Worm (Caenorhabditis elegans): Measurements from ENCODE around the gene nhr-57.

The nhr-57 gene

DNA sequence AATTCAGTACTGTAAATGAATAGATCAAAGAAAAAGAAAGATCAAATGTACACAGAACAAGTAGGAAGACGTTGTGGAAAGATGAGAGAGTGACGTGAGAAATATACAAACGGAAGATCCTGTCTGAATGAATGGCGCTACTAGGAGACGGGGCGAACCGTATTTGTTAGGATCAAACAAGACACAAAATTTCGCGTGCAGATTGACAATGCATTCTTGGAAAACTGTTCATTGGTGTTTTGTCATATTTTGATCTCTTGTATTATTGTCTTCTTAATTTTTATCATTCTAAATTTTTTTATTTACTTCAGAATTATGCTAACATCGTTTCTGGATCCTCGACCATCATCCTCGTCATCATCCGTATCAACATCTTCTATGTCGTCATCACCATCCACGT lies 36.9 kb upstream of the nhr-57 start, which contains the start of gene nhr-181:
TSS of gene nhr-181 (plus strand) at position 301 of the 400 bp plus-strand sequence.
- TF ChIP-seq pqm-1 (tag; optimal IDR thresholded peaks at IDR 0.05), result no peak
- TF ChIP-seq ama-1 (optimal IDR thresholded peaks at IDR 0.05), result no peak
- no peak for TF ChIP-seq snpc-4 (tag; optimal IDR thresholded peaks at IDR 0.05)
- no peak for TF ChIP-seq ceh-82 (tag; optimal IDR thresholded peaks at IDR 0.05)
- no peak for TF ChIP-seq pha-4 (tag; optimal IDR thresholded peaks at IDR 0.05)
- TF ChIP-seq skn-1 (tag; optimal IDR thresholded peaks at IDR 0.05), result no peak
- no peak for TF ChIP-seq nhr-23 (tag; optimal IDR thresholded peaks at IDR 0.05)
- no peak for TF ChIP-seq ZK546.5 (tag; optimal IDR thresholded peaks at IDR 0.05)
- TF ChIP-seq aly-2 (tag; optimal IDR thresholded peaks at IDR 0.05), result no peak
- no peak for TF ChIP-seq daf-12 (tag; optimal IDR thresholded peaks at IDR 0.05)
- TF ChIP-seq tbx-2 (tag; optimal IDR thresholded peaks at IDR 0.05), result no peak
- no peak for TF ChIP-seq eor-1 (tag; optimal IDR thresholded peaks at IDR 0.05)
- no peak for TF ChIP-seq ceh-28 (tag; optimal IDR thresholded peaks at IDR 0.05)
- no peak for TF ChIP-seq fkh-2 (tag; optimal IDR thresholded peaks at IDR 0.05)
- TF ChIP-seq ceh-16 (tag; optimal IDR thresholded peaks at IDR 0.05), result no peak
- no peak for TF ChIP-seq nhr-67 (tag; optimal IDR thresholded peaks at IDR 0.05)
- TF ChIP-seq mdl-1 (tag; optimal IDR thresholded peaks at IDR 0.05), result no peak
- TF ChIP-seq lin-39 (tag; optimal IDR thresholded peaks at IDR 0.05), result no peak
- no peak for TF ChIP-seq elt-2 (tag; optimal IDR thresholded peaks at IDR 0.05)

DNA sequence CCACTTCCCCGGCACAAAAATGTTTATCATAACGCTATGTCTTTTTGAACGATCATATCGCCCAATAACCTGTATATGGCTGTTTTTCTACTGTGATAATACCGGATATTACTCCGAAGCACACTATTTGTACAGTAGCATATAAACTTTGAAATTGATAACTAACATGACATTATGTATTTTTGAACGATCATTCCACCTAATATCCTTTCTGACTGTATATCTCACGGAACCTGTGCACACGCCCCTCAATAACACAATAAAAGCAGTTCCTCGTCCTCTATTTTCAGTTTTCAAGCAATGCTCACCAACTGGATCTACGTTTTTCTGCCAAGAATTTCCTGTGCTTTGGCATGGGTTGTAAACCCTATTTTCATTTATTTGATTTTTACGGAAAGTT lies 30.1 kb upstream of the nhr-57 start, which contains the start of gene srj-40:
TSS of gene srj-40 (plus strand) at position 301 of the 400 bp plus-strand sequence.
- TF ChIP-seq nhr-25 (tag; optimal IDR thresholded peaks at IDR 0.05) (no peak), ama-1 (optimal IDR thresholded peaks at IDR 0.05) (no peak), egl-27 (tag; optimal IDR thresholded peaks at IDR 0.05) (no peak), nhr-43 (tag; optimal IDR thresholded peaks at IDR 0.05; ENCODE audit: poor library complexity, severe bottlenecking) (no peak), daf-12 (tag; optimal IDR thresholded peaks at IDR 0.05) (no peak), pqm-1 (tag; optimal IDR thresholded peaks at IDR 0.05) (no peak), mml-1 (tag; optimal IDR thresholded peaks at IDR 0.05) (no peak), zag-1 (tag; optimal IDR thresholded peaks at IDR 0.05) (no peak), nhr-23 (tag; optimal IDR thresholded peaks at IDR 0.05) (no peak), ztf-11 (tag; optimal IDR thresholded peaks at IDR 0.05) (no peak), nhr-76 (tag; optimal IDR thresholded peaks at IDR 0.05) (no peak), ceh-9 (tag; optimal IDR thresholded peaks at IDR 0.05) (no peak), unc-62 (GFP tag; optimal IDR thresholded peaks at IDR 0.05) (no peak)

- TF ChIP-seq zag-1 (tag; optimal IDR thresholded peaks at IDR 0.05) (no peak), ceh-28 (tag; optimal IDR thresholded peaks at IDR 0.05) (no peak), nhr-76 (tag; optimal IDR thresholded peaks at IDR 0.05) (no peak), elt-3 (tag; optimal IDR thresholded peaks at IDR 0.05) (no peak), egl-27 (tag; optimal IDR thresholded peaks at IDR 0.05) (no peak), jun-1 (tag; optimal IDR thresholded peaks at IDR 0.05) (no peak)
These were observed 27.4 kb upstream of the nhr-57 start, which contains the start of gene srj-39 for ce11 chrV:4104298-4104697. srj-39 (plus strand) TSS chrV:4104598.

- TF ChIP-seq ceh-9 (tag; optimal IDR thresholded peaks at IDR 0.05), result no peak
- no peak for TF ChIP-seq elt-2 (tag; optimal IDR thresholded peaks at IDR 0.05)
- TF ChIP-seq nhr-43 (tag; optimal IDR thresholded peaks at IDR 0.05; ENCODE audit: poor library complexity, severe bottlenecking), result no peak
- TF ChIP-seq nhr-76 (tag; optimal IDR thresholded peaks at IDR 0.05), result no peak
These were observed 25.0 kb upstream of the nhr-57 start for ce11 chrV:4106688-4107087.

DNA sequence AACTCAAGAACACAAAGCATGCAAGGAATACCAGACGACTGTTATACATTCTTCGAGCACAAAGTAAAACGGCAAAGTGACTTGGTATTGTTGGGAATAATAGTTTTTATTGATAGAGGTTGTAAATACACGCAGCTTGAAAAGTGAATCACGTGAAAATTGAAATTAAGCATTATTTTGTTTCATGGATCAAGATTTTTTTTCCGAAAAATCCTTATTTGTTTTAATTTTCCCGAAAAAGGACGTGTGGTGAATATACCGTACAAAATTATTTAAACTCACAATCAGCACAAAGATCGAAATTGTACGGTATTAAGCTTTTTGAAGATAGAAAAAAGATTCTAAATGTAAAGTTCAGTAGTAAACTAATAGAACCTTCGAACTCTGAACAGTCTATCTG lies 21.8 kb upstream of the nhr-57 start, which contains the start of gene clc-18:
TSS of gene clc-18 (minus strand) at position 101 of the 400 bp plus-strand sequence.
- no peak for TF ChIP-seq nfya-1 (tag; optimal IDR thresholded peaks at IDR 0.05; ENCODE audit: insufficient read depth)
- no peak for TF ChIP-seq lin-39 (tag; optimal IDR thresholded peaks at IDR 0.05)
- TF ChIP-seq fos-1 (tag; optimal IDR thresholded peaks at IDR 0.05), result no peak
- no peak for TF ChIP-seq tbx-2 (tag; optimal IDR thresholded peaks at IDR 0.05)
- TF ChIP-seq ztf-4 (tag; optimal IDR thresholded peaks at IDR 0.05), result no peak
- TF ChIP-seq ztf-11 (tag; optimal IDR thresholded peaks at IDR 0.05), result no peak
- no peak for TF ChIP-seq sea-2 (GFP tag; optimal IDR thresholded peaks at IDR 0.05)
- no peak for TF ChIP-seq egl-5 (tag; optimal IDR thresholded peaks at IDR 0.05)
- TF ChIP-seq R02D3.7 (tag; optimal IDR thresholded peaks at IDR 0.05), result no peak
- TF ChIP-seq ama-1 (optimal IDR thresholded peaks at IDR 0.05), result no peak
- TF ChIP-seq nhr-43 (tag; optimal IDR thresholded peaks at IDR 0.05; ENCODE audit: poor library complexity, severe bottlenecking), result no peak
- TF ChIP-seq elt-3 (tag; optimal IDR thresholded peaks at IDR 0.05), result no peak
- TF ChIP-seq jun-1 (tag; optimal IDR thresholded peaks at IDR 0.05), result no peak
- TF ChIP-seq nhr-11 (tag; optimal IDR thresholded peaks at IDR 0.05), result no peak
- no peak for TF ChIP-seq ZK546.5 (tag; optimal IDR thresholded peaks at IDR 0.05)
- TF ChIP-seq pha-4 (tag; optimal IDR thresholded peaks at IDR 0.05), result no peak
- TF ChIP-seq ceh-28 (tag; optimal IDR thresholded peaks at IDR 0.05), result no peak
- no peak for TF ChIP-seq mml-1 (tag; optimal IDR thresholded peaks at IDR 0.05)
- TF ChIP-seq fkh-2 (tag; optimal IDR thresholded peaks at IDR 0.05), result no peak
- TF ChIP-seq pqm-1 (tag; optimal IDR thresholded peaks at IDR 0.05), result no peak
